Worm (Caenorhabditis elegans) whole organism, L2 larva: ENCODE data around the gene pro-1.

Experiments
- C34F6.9 ChIP-seq: fragments of 150-350 bp; optimal IDR thresholded peaks from 2 replicates; lab custom pipeline; 2014; ENCODE audit warnings: missing biosample characterization, missing genetic modification characterization
- F13H6.1 ChIP-seq: sonication (generic microtip); optimal IDR thresholded peaks from 2 replicates; lab custom pipeline; 2016; ENCODE audit warnings: missing genetic modification characterization, missing compliant biosample characterization
- R02D3.7 ChIP-seq: fragments of 150-350 bp; optimal IDR thresholded peaks from 2 replicates; lab custom pipeline; 2014; ENCODE audit warnings: missing biosample characterization, missing genetic modification characterization
- Y55F3AM.14 ChIP-seq: fragments of 200-800 bp; sonication (Bioruptor generic); optimal IDR thresholded peaks from 2 replicates; lab custom pipeline; 2018; ENCODE audit warnings: mild to moderate bottlenecking, missing genetic modification characterization, missing compliant biosample characterization
- ZK546.5 ChIP-seq: sonication (generic microtip); optimal IDR thresholded peaks from 2 replicates; lab custom pipeline; 2017; ENCODE audit warnings: missing biosample characterization, missing genetic modification characterization
- alr-1 ChIP-seq: fragments of 150-350 bp; optimal IDR thresholded peaks from 2 replicates; lab custom pipeline; 2014; ENCODE audit warnings: missing biosample characterization, missing genetic modification characterization
- aly-2 ChIP-seq: fragments of 150-350 bp; optimal IDR thresholded peaks from 2 replicates; lab custom pipeline; 2014; ENCODE audit warnings: missing biosample characterization, missing genetic modification characterization
- ama-1 ChIP-seq: fragments of 150-350 bp; optimal IDR thresholded peaks from 2 replicates; lab custom pipeline; 2018; ENCODE audit warnings: inconsistent platforms
- blmp-1 ChIP-seq: sonication (generic microtip); optimal IDR thresholded peaks from 2 replicates; lab custom pipeline; 2017; ENCODE audit warnings: missing genetic modification characterization, mild to moderate bottlenecking, missing compliant biosample characterization, antibody characterized with exemption, moderate library complexity; ENCODE audit not compliant: insufficient read depth
- ceh-16 ChIP-seq: fragments of 150-350 bp; optimal IDR thresholded peaks from 2 replicates; lab custom pipeline; 2014; ENCODE audit warnings: missing biosample characterization, missing genetic modification characterization
- ceh-82 ChIP-seq: fragments of 150-350 bp; optimal IDR thresholded peaks from 2 replicates; lab custom pipeline; 2014; ENCODE audit warnings: missing biosample characterization, missing genetic modification characterization
- crh-2 ChIP-seq: sonication (generic microtip); optimal IDR thresholded peaks from 2 replicates; lab custom pipeline; 2017; ENCODE audit warnings: missing biosample characterization, missing genetic modification characterization
- dmd-4 ChIP-seq: sonication (generic microtip); optimal IDR thresholded peaks from 2 replicates; lab custom pipeline; 2017; ENCODE audit warnings: missing biosample characterization, missing genetic modification characterization
- egl-27 ChIP-seq: sonication (generic microtip); optimal IDR thresholded peaks from 3 replicates; lab custom pipeline; 2017; ENCODE audit warnings: missing biosample characterization, missing genetic modification reagents, missing genetic modification characterization
- elt-1 ChIP-seq: fragments of 150-350 bp; optimal IDR thresholded peaks from 2 replicates; lab custom pipeline; 2014; ENCODE audit warnings: missing biosample characterization, missing genetic modification characterization
- elt-3 ChIP-seq: sonication (generic microtip); optimal IDR thresholded peaks from 2 replicates; lab custom pipeline; 2017; ENCODE audit warnings: missing biosample characterization, missing genetic modification characterization
- fos-1 ChIP-seq: fragments of 150-350 bp; optimal IDR thresholded peaks from 2 replicates; lab custom pipeline; 2014; ENCODE audit warnings: missing biosample characterization, missing genetic modification characterization
- gmeb-1 ChIP-seq: fragments of 150-350 bp; optimal IDR thresholded peaks from 2 replicates; lab custom pipeline; 2014; ENCODE audit warnings: missing biosample characterization, missing genetic modification characterization
- lin-11 ChIP-seq: fragments of 150-350 bp; sonication (generic microtip); optimal IDR thresholded peaks from 2 replicates; lab custom pipeline; 2014; ENCODE audit warnings: missing biosample characterization, missing genetic modification characterization, inconsistent platforms, mixed read lengths
- lin-13 ChIP-seq: fragments of 150-350 bp; optimal IDR thresholded peaks from 2 replicates; lab custom pipeline; 2014; ENCODE audit warnings: missing biosample characterization, missing genetic modification reagents, missing genetic modification characterization
- lin-39 ChIP-seq: fragments of 150-350 bp; optimal IDR thresholded peaks from 2 replicates; lab custom pipeline; 2014; ENCODE audit warnings: missing biosample characterization, missing genetic modification reagents, missing genetic modification characterization
- lsy-2 ChIP-seq, 2 experiments: fragments of 150-350 bp in 1 of 2; sonication (generic microtip) in 1 of 2; optimal IDR thresholded peaks; 2 replicates each; lab custom pipeline; 2014 to 2017; ENCODE audit warnings: missing biosample characterization in 2 of 2, missing genetic modification characterization in 2 of 2
- mab-5 ChIP-seq: fragments of 150-350 bp; optimal IDR thresholded peaks from 2 replicates; lab custom pipeline; 2014; ENCODE audit warnings: missing biosample characterization, missing genetic modification characterization
- mbf-1 ChIP-seq: sonication (generic microtip); optimal IDR thresholded peaks from 2 replicates; lab custom pipeline; 2017; ENCODE audit warnings: missing biosample characterization, missing genetic modification characterization
- mdl-1 ChIP-seq, 2 experiments: fragments of 150-350 bp in 1 of 2; sonication (generic microtip) in 1 of 2; optimal IDR thresholded peaks; 2 replicates each; lab custom pipeline; 2017; ENCODE audit warnings: missing biosample characterization in 2 of 2, missing genetic modification characterization in 2 of 2
- nhr-10 ChIP-seq: sonication (generic microtip); optimal IDR thresholded peaks from 2 replicates; lab custom pipeline; 2017; ENCODE audit warnings: missing biosample characterization, missing genetic modification characterization
- nhr-11 ChIP-seq: fragments of 150-350 bp; optimal IDR thresholded peaks from 2 replicates; lab custom pipeline; 2014; ENCODE audit warnings: missing biosample characterization, missing genetic modification characterization
- nhr-12 ChIP-seq: fragments of 150-350 bp; optimal IDR thresholded peaks from 2 replicates; lab custom pipeline; 2014; ENCODE audit warnings: missing biosample characterization, missing genetic modification characterization
- nhr-129 ChIP-seq: fragments of 150-350 bp; optimal IDR thresholded peaks from 2 replicates; lab custom pipeline; 2014; ENCODE audit warnings: missing biosample characterization, missing genetic modification characterization
- nhr-21 ChIP-seq: fragments of 150-350 bp; optimal IDR thresholded peaks from 2 replicates; lab custom pipeline; 2014; ENCODE audit warnings: missing biosample characterization, missing genetic modification characterization
- nhr-23 ChIP-seq: fragments of 150-350 bp; optimal IDR thresholded peaks from 2 replicates; lab custom pipeline; 2014; ENCODE audit warnings: missing biosample characterization, missing genetic modification reagents, missing genetic modification characterization
- nhr-237 ChIP-seq: fragments of 150-350 bp; optimal IDR thresholded peaks from 2 replicates; lab custom pipeline; 2014; ENCODE audit warnings: missing biosample characterization, missing genetic modification characterization
- nhr-25 ChIP-seq: fragments of 150-350 bp; sonication (generic microtip); optimal IDR thresholded peaks from 3 replicates; lab custom pipeline; 2014; ENCODE audit warnings: missing biosample characterization, missing genetic modification characterization
- nhr-6 ChIP-seq: fragments of 150-350 bp; optimal IDR thresholded peaks from 2 replicates; lab custom pipeline; 2014; ENCODE audit warnings: missing biosample characterization, missing genetic modification characterization
- nhr-77 ChIP-seq: fragments of 150-350 bp; optimal IDR thresholded peaks from 2 replicates; lab custom pipeline; 2014; ENCODE audit warnings: missing biosample characterization, missing genetic modification characterization
- peb-1 ChIP-seq: fragments of 150-350 bp; optimal IDR thresholded peaks from 2 replicates; lab custom pipeline; 2014; ENCODE audit warnings: missing biosample characterization, missing genetic modification characterization
- sem-4 ChIP-seq: fragments of 150-350 bp; optimal IDR thresholded peaks from 2 replicates; lab custom pipeline; 2014; ENCODE audit warnings: missing biosample characterization, missing genetic modification reagents, missing genetic modification characterization
- skn-1 ChIP-seq: sonication (generic microtip); optimal IDR thresholded peaks from 2 replicates; lab custom pipeline; 2017; ENCODE audit warnings: missing biosample characterization, missing genetic modification characterization
- sma-3 ChIP-seq: sonication (generic microtip); optimal IDR thresholded peaks from 2 replicates; lab custom pipeline; 2016; ENCODE audit warnings: missing genetic modification reagents, missing genetic modification characterization, missing compliant biosample characterization
- sma-9 ChIP-seq, 2 experiments: fragments of 150-350 bp in 1 of 2; sonication (generic microtip) in 1 of 2; optimal IDR thresholded peaks; 2 replicates each; lab custom pipeline; 2014 to 2016; ENCODE audit warnings: missing genetic modification characterization in 2 of 2, mild to moderate bottlenecking in 1 of 2, missing biosample characterization in 1 of 2, missing compliant biosample characterization in 1 of 2, missing genetic modification reagents in 1 of 2, moderate library complexity in 1 of 2
- snpc-4 ChIP-seq: fragments of 150-350 bp; optimal IDR thresholded peaks from 2 replicates; lab custom pipeline; 2014; ENCODE audit warnings: missing biosample characterization, missing genetic modification characterization
- unc-39 ChIP-seq: fragments of 150-350 bp; optimal IDR thresholded peaks from 2 replicates; lab custom pipeline; 2014; ENCODE audit warnings: missing biosample characterization, missing genetic modification characterization
- unc-55 ChIP-seq: fragments of 150-350 bp; sonication (generic microtip); optimal IDR thresholded peaks from 3 replicates; lab custom pipeline; 2014; ENCODE audit warnings: missing biosample characterization, missing genetic modification reagents, missing genetic modification characterization
- unc-62 ChIP-seq: fragments of 150-350 bp; optimal IDR thresholded peaks from 2 replicates; lab custom pipeline; 2014; ENCODE audit warnings: missing biosample characterization, missing genetic modification reagents, missing genetic modification characterization
- zag-1 ChIP-seq: fragments of 150-350 bp; optimal IDR thresholded peaks from 2 replicates; lab custom pipeline; 2014; ENCODE audit warnings: missing biosample characterization, missing genetic modification characterization
- ztf-1 ChIP-seq: fragments of 200-800 bp; sonication (Bioruptor generic); conservative IDR thresholded peaks from 2 replicates; pipeline ENCODE4 v1.3.6; 2022; ENCODE audit warnings: missing genetic modification characterization, missing compliant biosample characterization
- ztf-11 ChIP-seq: sonication (generic microtip); optimal IDR thresholded peaks from 2 replicates; lab custom pipeline; 2017; ENCODE audit warnings: missing biosample characterization, missing genetic modification characterization
- ztf-4 ChIP-seq: fragments of 150-350 bp; optimal IDR thresholded peaks from 2 replicates; lab custom pipeline; 2014; ENCODE audit warnings: missing biosample characterization, missing genetic modification characterization

The pro-1 gene

ce11 chrII:10541923-10542486 lies at the start of gene pro-1:
pro-1 (minus strand) TSS chrII:10541996.
- TF ChIP-seq lin-11 (no peak), blmp-1 (peak; percentile 83), nhr-237 (no peak), snpc-4 (tag; lab: Kevin White, UChicago) (no peak), sem-4 (peak; percentile 70), fos-1 (tag; lab: Kevin White, UChicago) (no peak), skn-1 (no peak), ztf-11 (tag; lab: Kevin White, UChicago) (no peak), elt-1 (tag; lab: Kevin White, UChicago) (no peak), F13H6.1 (tag; lab: Kevin White, UChicago) (peak; percentile 84), lin-13 (peak; percentile 79), unc-39 (tag; lab: Kevin White, UChicago) (no peak), sma-9 (GFP tag; optimal IDR thresholded peaks at IDR 0.05; lab: Kevin White, UChicago) (peak; percentile 79), sma-9 (tag; optimal IDR thresholded peaks at IDR 0.05; lab: Kevin White, UChicago) (no peak), unc-55 (GFP tag; lab: Kevin White, UChicago) (peak; percentile 79), C34F6.9 (peak; percentile 77), sma-3 (peak; percentile 85), mab-5 (peak; percentile 33), lsy-2 (tag; optimal IDR thresholded peaks at IDR 0.05; lab: Kevin White, UChicago) (peak; percentile 28 to 89), lin-39 (tag; lab: Kevin White, UChicago) (no peak), mbf-1 (peak; percentile 25), Y55F3AM.14 (peak; percentile 78), ztf-4 (tag; lab: Kevin White, UChicago) (peak; percentile 97), nhr-23 (tag; lab: Kevin White, UChicago) (no peak), mdl-1 (tag; optimal IDR thresholded peaks at IDR 0.05; lab: Kevin White, UChicago) (no peak), elt-3 (no peak), nhr-129 (tag; lab: Kevin White, UChicago) (peak; percentile 80), ceh-16 (tag; lab: Kevin White, UChicago) (no peak), nhr-25 (peak; percentile 98), crh-2 (peak; percentile 78), nhr-6 (tag; lab: Kevin White, UChicago) (peak; percentile 85), ceh-82 (no peak), zag-1 (tag; lab: Kevin White, UChicago) (peak; percentile 29), nhr-12 (tag; lab: Kevin White, UChicago) (no peak), gmeb-1 (tag; lab: Kevin White, UChicago) (peak; percentile 83), nhr-10 (tag; lab: Kevin White, UChicago) (no peak), unc-62 (GFP tag; lab: Kevin White, UChicago) (no peak), R02D3.7 (tag; lab: Kevin White, UChicago) (peak; percentile 80), ztf-1 (no peak), dmd-4 (no peak), nhr-21 (tag; lab: Kevin White, UChicago) (peak; percentile 79), nhr-77 (tag; lab: Kevin White, UChicago) (no peak), nhr-11 (tag; lab: Kevin White, UChicago) (peak; percentile 53), alr-1 (no peak), egl-27 (tag; lab: Kevin White, UChicago) (no peak), ama-1 (peak; percentile 97), peb-1 (tag; lab: Kevin White, UChicago) (no peak), ZK546.5 (no peak), aly-2 (tag; lab: Kevin White, UChicago) (no peak)
